Fruit fly (Drosophila melanogaster) whole organism, embryonic: ENCODE results near the gene Cand1.
A peak's percentile ranks its signal among the peaks of the same experiment; 100 is the strongest.

Experiments
- BEAF-32 ChIP-seq: fragments of 200-800 bp; sonication (Bioruptor generic); optimal IDR thresholded peaks from 3 replicates; lab custom pipeline; 2017; ENCODE audit warnings: missing biosample characterization, missing genetic modification characterization, mild to moderate bottlenecking, moderate library complexity, missing genetic modification reagents
- CG10321 ChIP-seq: fragments of 200-800 bp; sonication (Bioruptor generic); IDR thresholded peaks from 2 replicates; pipeline ENCODE4 v1.3.6; 2022; ENCODE audit warnings: missing biosample characterization, missing genetic modification characterization
- CG11695 ChIP-seq: fragments of 200-800 bp; sonication (Bioruptor generic); IDR thresholded peaks from 3 replicates; pipeline ENCODE4 v1.3.6; 2022; ENCODE audit warnings: missing biosample characterization, missing genetic modification characterization
- CG12104 ChIP-seq: fragments of 200-800 bp; sonication (Bioruptor generic); optimal IDR thresholded peaks from 3 replicates; lab custom pipeline; 2016; ENCODE audit warnings: missing biosample characterization, missing genetic modification characterization
- CG1233 ChIP-seq: fragments of 200-800 bp; sonication (Bioruptor generic); optimal IDR thresholded peaks from 4 replicates; lab custom pipeline; 2018; ENCODE audit warnings: missing biosample characterization, mild to moderate bottlenecking, missing genetic modification characterization
- CG16815 ChIP-seq: fragments of 200-800 bp; sonication (Bioruptor generic); optimal IDR thresholded peaks from 3 replicates; lab custom pipeline; 2017; ENCODE audit warnings: missing biosample characterization, mild to moderate bottlenecking, missing genetic modification characterization
- CG17361 ChIP-seq: fragments of 200-800 bp; sonication (Bioruptor generic); IDR thresholded peaks from 3 replicates; pipeline ENCODE4 v1.3.6; 2022; ENCODE audit warnings: missing biosample characterization, missing genetic modification characterization
- CG30020 ChIP-seq: fragments of 200-800 bp; optimal IDR thresholded peaks from 2 replicates; lab custom pipeline; 2019; ENCODE audit warnings: missing biosample characterization, mild to moderate bottlenecking, missing genetic modification characterization, moderate library complexity
- CG3995 ChIP-seq: fragments of 200-800 bp; sonication (Bioruptor generic); optimal IDR thresholded peaks from 3 replicates; lab custom pipeline; 2016; ENCODE audit warnings: missing biosample characterization, missing genetic modification characterization
- CG4617 ChIP-seq: fragments of 200-800 bp; sonication (Bioruptor generic); optimal IDR thresholded peaks from 3 replicates; lab custom pipeline; 2016; ENCODE audit warnings: missing biosample characterization, missing genetic modification characterization, borderline replicate concordance
- CG5245 ChIP-seq: fragments of 200-800 bp; sonication (Bioruptor generic); optimal IDR thresholded peaks from 3 replicates; lab custom pipeline; 2016; ENCODE audit warnings: missing biosample characterization, missing genetic modification characterization
- CG7556 ChIP-seq: fragments of 200-800 bp; sonication (Bioruptor generic); optimal IDR thresholded peaks from 2 replicates; lab custom pipeline; 2017; ENCODE audit warnings: missing biosample characterization, mild to moderate bottlenecking, missing genetic modification characterization
- CG8478 ChIP-seq: fragments of >200 bp; optimal IDR thresholded peaks from 2 replicates; lab custom pipeline; 2018
- Fer1 ChIP-seq: fragments of 200-800 bp; sonication (Bioruptor generic); optimal IDR thresholded peaks from 2 replicates; lab custom pipeline; 2017; ENCODE audit warnings: missing biosample characterization, mild to moderate bottlenecking, missing genetic modification characterization
- HLH4C ChIP-seq: fragments of 200-800 bp; sonication (Bioruptor generic); IDR thresholded peaks from 3 replicates; pipeline ENCODE4 v1.3.6; 2022; ENCODE audit warnings: missing biosample characterization, missing genetic modification characterization; ENCODE audit not compliant: partially characterized antibody
- HLHmδ ChIP-seq: fragments of 200-800 bp; sonication (Bioruptor generic); optimal IDR thresholded peaks from 2 replicates; lab custom pipeline; 2018; ENCODE audit warnings: missing biosample characterization, mild to moderate bottlenecking, missing genetic modification characterization, moderate library complexity
- HmgZ ChIP-seq: fragments of 200-800 bp; sonication (Bioruptor generic); optimal IDR thresholded peaks from 2 replicates; lab custom pipeline; 2018; ENCODE audit warnings: missing biosample characterization, mild to moderate bottlenecking, missing genetic modification characterization
- Hmx ChIP-seq: fragments of 200-800 bp; sonication (Bioruptor generic); optimal IDR thresholded peaks from 2 replicates; lab custom pipeline; 2016; ENCODE audit warnings: missing biosample characterization, missing genetic modification characterization
- Hr39 ChIP-seq: fragments of >200 bp; optimal IDR thresholded peaks from 2 replicates; lab custom pipeline; 2017
- Jarid2 ChIP-seq: fragments of 200-800 bp; sonication (Bioruptor generic); optimal IDR thresholded peaks from 3 replicates; lab custom pipeline; 2017; ENCODE audit warnings: mild to moderate bottlenecking, missing biosample characterization, missing genetic modification reagents, missing genetic modification characterization
- MBD-R2 ChIP-seq: fragments of 200-800 bp; sonication (Bioruptor generic); IDR thresholded peaks from 2 replicates; pipeline ENCODE4 v1.3.6; 2022; ENCODE audit warnings: missing biosample characterization, missing genetic modification characterization
- MESR4 ChIP-seq: fragments of 200-800 bp; sonication (Bioruptor generic); optimal IDR thresholded peaks from 2 replicates; lab custom pipeline; 2018; ENCODE audit warnings: missing biosample characterization, mild to moderate bottlenecking, missing genetic modification characterization, moderate library complexity
- Med ChIP-seq: fragments of 200-800 bp; sonication (Bioruptor generic); peaks from one replicate; lab custom pipeline; 2016; ENCODE audit warnings: missing biosample characterization, missing genetic modification characterization, mild to moderate bottlenecking, inconsistent platforms, moderate library complexity
- Mes4 ChIP-seq: fragments of 200-800 bp; sonication (Bioruptor generic); optimal IDR thresholded peaks from 2 replicates; lab custom pipeline; 2016; ENCODE audit warnings: missing biosample characterization, missing genetic modification characterization
- Mrtf ChIP-seq: fragments of 200-800 bp; sonication (Bioruptor generic); IDR thresholded peaks from 3 replicates; pipeline ENCODE4 v1.3.6; 2022; ENCODE audit warnings: missing biosample characterization, missing genetic modification characterization
- Scr ChIP-seq: fragments of 200-800 bp; sonication (Bioruptor generic); IDR thresholded peaks from 2 replicates; pipeline ENCODE4 v1.3.6; 2022; ENCODE audit warnings: missing biosample characterization, missing genetic modification characterization; ENCODE audit not compliant: partially characterized antibody
- Tbp ChIP-seq: fragments of >200 bp; optimal IDR thresholded peaks from 2 replicates; lab custom pipeline; 2018; ENCODE audit warnings: missing biosample characterization, missing genetic modification characterization
- YL-1 ChIP-seq: fragments of 200-800 bp; sonication (Bioruptor generic); optimal IDR thresholded peaks from 3 replicates; lab custom pipeline; 2017; ENCODE audit warnings: missing biosample characterization, mild to moderate bottlenecking, missing genetic modification characterization
- ato ChIP-seq: fragments of 200-800 bp; sonication (Bioruptor generic); IDR thresholded peaks from 2 replicates; pipeline ENCODE4 v1.3.6; 2022; ENCODE audit warnings: missing biosample characterization, missing genetic modification characterization; ENCODE audit not compliant: partially characterized antibody
- cad ChIP-seq: fragments of >200 bp; optimal IDR thresholded peaks from 2 replicates; lab custom pipeline; 2017; ENCODE audit warnings: missing biosample characterization, missing genetic modification characterization
- chif ChIP-seq, 2 experiments: fragments of 200-800 bp; sonication (Bioruptor generic); optimal IDR thresholded peaks; 3 replicates each; lab custom pipeline; 2016; ENCODE audit warnings: missing biosample characterization in 2 of 2, missing genetic modification characterization in 2 of 2
- corto ChIP-seq: fragments of 200-800 bp; sonication (Bioruptor generic); optimal IDR thresholded peaks from 2 replicates; lab custom pipeline; 2016; ENCODE audit warnings: missing biosample characterization, mild to moderate bottlenecking, missing genetic modification characterization, moderate library complexity
- crc ChIP-seq: fragments of 200-800 bp; sonication (Bioruptor generic); optimal IDR thresholded peaks from 2 replicates; lab custom pipeline; 2016; ENCODE audit warnings: missing biosample characterization, missing genetic modification characterization
- eve ChIP-seq, 2 experiments: fragments of >200 bp; optimal IDR thresholded peaks; 2 replicates each; lab custom pipeline; 2017; ENCODE audit warnings: missing biosample characterization in 2 of 2, missing genetic modification characterization in 2 of 2
- exex ChIP-seq: fragments of 200-800 bp; sonication (Bioruptor generic); optimal IDR thresholded peaks from 4 replicates; lab custom pipeline; 2018; ENCODE audit warnings: missing biosample characterization, mild to moderate bottlenecking, missing genetic modification characterization, moderate library complexity
- gro ChIP-seq: fragments of 200-800 bp; sonication (Bioruptor generic); optimal IDR thresholded peaks from 2 replicates; lab custom pipeline; 2016; ENCODE audit warnings: missing biosample characterization, missing genetic modification characterization
- hbn ChIP-seq: fragments of 200-800 bp; sonication (Bioruptor generic); IDR thresholded peaks from 2 replicates; pipeline ENCODE4 v1.3.6; 2022; ENCODE audit warnings: missing biosample characterization, missing genetic modification characterization; ENCODE audit not compliant: partially characterized antibody
- ken ChIP-seq: fragments of 200-800 bp; sonication (Bioruptor generic); IDR thresholded peaks from 3 replicates; pipeline ENCODE4 v1.3.6; 2022; ENCODE audit warnings: missing biosample characterization, missing genetic modification characterization
- knrl ChIP-seq: fragments of 200-800 bp; sonication (Bioruptor generic); IDR thresholded peaks from 3 replicates; pipeline ENCODE4 v1.3.6; 2022; ENCODE audit warnings: missing biosample characterization, missing genetic modification characterization; ENCODE audit not compliant: partially characterized antibody
- lola ChIP-seq, 3 experiments: fragments of >200 bp in 2 of 3; fragments of 200-800 bp in 1 of 3; sonication (Bioruptor generic) in 1 of 3; optimal IDR thresholded peaks; 2 replicates each; lab custom pipeline; 2017 to 2019; ENCODE audit warnings: missing biosample characterization in 3 of 3, missing genetic modification characterization in 3 of 3, mild to moderate bottlenecking in 1 of 3, moderate library complexity in 1 of 3
- odd ChIP-seq: fragments of 200-800 bp; sonication (Bioruptor generic); optimal IDR thresholded peaks from 2 replicates; lab custom pipeline; 2017; ENCODE audit warnings: missing biosample characterization, mild to moderate bottlenecking, missing genetic modification characterization
- p53 ChIP-seq: fragments of 200-800 bp; sonication (Bioruptor generic); optimal IDR thresholded peaks from 2 replicates; lab custom pipeline; 2016; ENCODE audit warnings: missing biosample characterization, missing genetic modification characterization
- pfk ChIP-seq: fragments of 200-800 bp; sonication (Bioruptor generic); optimal IDR thresholded peaks from 2 replicates; lab custom pipeline; 2018; ENCODE audit warnings: missing biosample characterization, mild to moderate bottlenecking, missing genetic modification characterization, moderate library complexity
- ranshi ChIP-seq: fragments of 200-800 bp; sonication (Bioruptor generic); IDR thresholded peaks from 2 replicates; pipeline ENCODE4 v1.3.6; 2022; ENCODE audit warnings: missing biosample characterization, missing genetic modification characterization
- sisA ChIP-seq: fragments of 200-800 bp; sonication (Bioruptor generic); IDR thresholded peaks from 2 replicates; pipeline ENCODE4 v1.3.6; 2022; ENCODE audit warnings: missing biosample characterization, missing genetic modification characterization
- sug ChIP-seq: fragments of 200-800 bp; optimal IDR thresholded peaks from 2 replicates; lab custom pipeline; 2019; ENCODE audit warnings: missing biosample characterization, mild to moderate bottlenecking, missing genetic modification characterization, moderate library complexity
- tll ChIP-seq, 2 experiments: fragments of 200-800 bp in 1 of 2; fragments of >200 bp in 1 of 2; sonication (Bioruptor generic) in 1 of 2; optimal IDR thresholded peaks; 2 replicates each; lab custom pipeline; 2017 to 2019; ENCODE audit warnings: missing biosample characterization in 2 of 2, missing genetic modification characterization in 2 of 2, mild to moderate bottlenecking in 1 of 2, moderate library complexity in 1 of 2
- vnd ChIP-seq: fragments of 200-800 bp; sonication (Bioruptor generic); IDR thresholded peaks from 3 replicates; pipeline ENCODE4 v1.3.6; 2022; ENCODE audit warnings: missing biosample characterization, missing genetic modification characterization; ENCODE audit not compliant: partially characterized antibody
- zfh1 ChIP-seq: fragments of 200-800 bp; sonication (Bioruptor generic); IDR thresholded peaks from 3 replicates; pipeline ENCODE4 v1.3.6; 2022; ENCODE audit warnings: missing biosample characterization, missing genetic modification characterization

The Cand1 gene

dm6 chr2L:10403803-10404315 lies 41.4 kb upstream of the Cand1 start (continued):
- TF ChIP-seq ranshi (GFP tag; lab: Robert Waterston, UW) (no peak), exex (no peak), CG3995 (GFP tag; lab: Kevin White, UChicago) (peak; percentile 60), CG4617 (peak; percentile 57), pfk (peak; percentile 92), Jarid2 (GFP tag; lab: Kevin White, UChicago) (no peak), corto (no peak), HLHmδ (GFP tag; lab: Kevin White, UChicago) (no peak), MBD-R2 (GFP tag; lab: Robert Waterston, UW) (peak; percentile 52), ken (GFP tag; lab: Robert Waterston, UW) (no peak), BEAF-32 (GFP tag; lab: Kevin White, UChicago) (peak; percentile 57), HLH4C (GFP tag; lab: Robert Waterston, UW) (peak; percentile 67), Hmx (GFP tag; lab: Kevin White, UChicago) (no peak), CG12104 (no peak), Scr (GFP tag; lab: Robert Waterston, UW) (peak; percentile 63), CG10321 (GFP tag; lab: Robert Waterston, UW) (no peak), Med (GFP tag; lab: Kevin White, UChicago) (peak; percentile 59), sug (no peak)

dm6 chr2L:10396877-10397587 lies 34.5 kb upstream of the Cand1 start:
- TF ChIP-seq Tbp (GFP tag; lab: Kevin White, UChicago) (no peak), YL-1 (peak; percentile 17), vnd (GFP tag; lab: Robert Waterston, UW) (no peak), HmgZ (tag; lab: Kevin White, UChicago) (no peak), Hr39 (lab: Kevin White, UChicago) (no peak), CG5245 (GFP tag; lab: Kevin White, UChicago) (no peak), knrl (GFP tag; lab: Robert Waterston, UW) (no peak), CG8478 (lab: Kevin White, UChicago) (no peak), chif (GFP tag; optimal IDR thresholded peaks at IDR 0.05; lab: Kevin White, UChicago) (no peak), CG17361 (GFP tag; lab: Robert Waterston, UW) (no peak), Mes4 (no peak), Fer1 (GFP tag; lab: Kevin White, UChicago) (peak; percentile 49), lola (GFP tag; optimal IDR thresholded peaks at IDR 0.05; lab: Kevin White, UChicago) (peak in 1 of 3 experiments; percentile 2), MESR4 (peak; percentile 70), ato (GFP tag; lab: Robert Waterston, UW) (no peak), gro (GFP tag; lab: Kevin White, UChicago) (peak; percentile 0), sisA (GFP tag; lab: Robert Waterston, UW) (no peak), eve (GFP tag; optimal IDR thresholded peaks at IDR 0.05; lab: Kevin White, UChicago) (peak in 1 of 2 experiments; percentile 91), CG30020 (tag; lab: Kevin White, UChicago) (peak; percentile 59), CG7556 (no peak), tll (GFP tag; optimal IDR thresholded peaks at IDR 0.05; lab: Kevin White, UChicago) (peak in 1 of 2 experiments; percentile 30), p53 (GFP tag; lab: Kevin White, UChicago) (no peak), CG1233 (GFP tag; lab: Kevin White, UChicago) (peak; percentile 1), zfh1 (GFP tag; lab: Robert Waterston, UW) (no peak), hbn (GFP tag; lab: Robert Waterston, UW) (no peak), crc (GFP tag; lab: Kevin White, UChicago) (no peak), CG11695 (GFP tag; lab: Robert Waterston, UW) (no peak), odd (peak; percentile 56), Mrtf (GFP tag; lab: Robert Waterston, UW) (no peak), Scr (GFP tag; lab: Robert Waterston, UW) (no peak), CG16815 (no peak), cad (GFP tag; lab: Kevin White, UChicago) (no peak)
